Worm (Caenorhabditis elegans) whole organism, L2 larva: ENCODE data around the gene clec-150.

ENCODE experiments used
- F13H6.1 ChIP-seq: sonication (generic microtip); optimal IDR thresholded peaks from 2 replicates; lab custom pipeline; 2016; ENCODE audit warnings: missing genetic modification characterization, missing compliant biosample characterization
- ama-1 ChIP-seq: fragments of 150-350 bp; optimal IDR thresholded peaks from 2 replicates; lab custom pipeline; 2018; ENCODE audit warnings: inconsistent platforms
- mab-5 ChIP-seq: fragments of 150-350 bp; optimal IDR thresholded peaks from 2 replicates; lab custom pipeline; 2014; ENCODE audit warnings: missing biosample characterization, missing genetic modification characterization
- unc-62 ChIP-seq: fragments of 150-350 bp; optimal IDR thresholded peaks from 2 replicates; lab custom pipeline; 2014; ENCODE audit warnings: missing biosample characterization, missing genetic modification reagents, missing genetic modification characterization
- zag-1 ChIP-seq: fragments of 150-350 bp; optimal IDR thresholded peaks from 2 replicates; lab custom pipeline; 2014; ENCODE audit warnings: missing biosample characterization, missing genetic modification characterization
- ztf-11 ChIP-seq: sonication (generic microtip); optimal IDR thresholded peaks from 2 replicates; lab custom pipeline; 2017; ENCODE audit warnings: missing biosample characterization, missing genetic modification characterization

DNA sequence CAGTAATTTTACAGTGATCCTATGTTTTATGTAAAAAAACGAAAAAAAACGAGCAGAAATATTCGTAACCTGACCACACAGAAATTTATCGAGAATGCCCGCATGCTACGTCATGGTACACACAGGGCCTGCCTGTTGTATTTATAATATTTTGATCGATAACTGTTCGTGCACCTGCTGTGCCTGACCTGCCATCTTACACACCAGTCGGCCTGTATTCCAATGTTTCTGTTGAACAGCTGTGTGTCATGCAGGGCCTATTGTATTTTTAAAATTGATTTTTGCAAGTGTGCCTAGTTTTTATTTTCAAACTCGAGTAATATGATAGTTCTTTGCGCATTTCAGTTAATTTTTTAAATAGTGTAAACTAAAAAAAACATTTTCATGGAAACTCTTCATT, 36.2 kb upstream of the clec-150 start:
- TF ChIP-seq ztf-11 (tag; lab: Kevin White, UChicago), result no peak
- TF ChIP-seq F13H6.1 (tag; lab: Kevin White, UChicago), result no peak
- TF ChIP-seq mab-5 (tag; lab: Kevin White, UChicago), result no peak
- TF ChIP-seq unc-62 (GFP tag; lab: Kevin White, UChicago), result no peak
- no peak for TF ChIP-seq zag-1 (tag; lab: Kevin White, UChicago)
- no peak for TF ChIP-seq ama-1 (lab: Kevin White, UChicago)
